Fruit fly (Drosophila melanogaster) whole organism, embryonic: Measurements from ENCODE around the gene Ir31a.

Experiments
- CG1233 ChIP-seq: fragments of 200-800 bp; sonication (Bioruptor generic); optimal IDR thresholded peaks from 4 replicates; lab custom pipeline; 2018; ENCODE audit warnings: missing biosample characterization, mild to moderate bottlenecking, missing genetic modification characterization
- CG12659 ChIP-seq: fragments of 200-800 bp; sonication (Bioruptor generic); optimal IDR thresholded peaks from 3 replicates; lab custom pipeline; 2017; ENCODE audit warnings: mild to moderate bottlenecking, missing biosample characterization, missing genetic modification reagents, missing genetic modification characterization
- CG12942 ChIP-seq: fragments of 200-800 bp; sonication (Bioruptor generic); optimal IDR thresholded peaks from 3 replicates; lab custom pipeline; 2016; ENCODE audit warnings: missing biosample characterization, missing genetic modification characterization
- CG15011 ChIP-seq: fragments of 200-800 bp; sonication (Bioruptor generic); optimal IDR thresholded peaks from 3 replicates; lab custom pipeline; 2018; ENCODE audit warnings: missing biosample characterization, mild to moderate bottlenecking, missing genetic modification characterization
- CG15479 ChIP-seq: fragments of 200-800 bp; sonication (Bioruptor generic); optimal IDR thresholded peaks from 3 replicates; lab custom pipeline; 2019; ENCODE audit warnings: missing biosample characterization, mild to moderate bottlenecking, missing genetic modification characterization, moderate library complexity
- CG17829 ChIP-seq: fragments of 200-800 bp; optimal IDR thresholded peaks from 2 replicates; lab custom pipeline; 2019; ENCODE audit warnings: missing biosample characterization, mild to moderate bottlenecking, missing genetic modification characterization, moderate library complexity
- CG18011 ChIP-seq: fragments of 200-800 bp; sonication (Bioruptor generic); optimal IDR thresholded peaks from 2 replicates; lab custom pipeline; 2017; ENCODE audit warnings: missing biosample characterization, missing genetic modification characterization, mild to moderate bottlenecking, moderate library complexity, missing genotype
- CG2116 ChIP-seq: fragments of 200-800 bp; sonication (Bioruptor generic); optimal IDR thresholded peaks from 3 replicates; lab custom pipeline; 2018; ENCODE audit warnings: missing biosample characterization, mild to moderate bottlenecking, missing genetic modification characterization
- CG2120 ChIP-seq: fragments of 200-800 bp; sonication (Bioruptor generic); optimal IDR thresholded peaks from 3 replicates; lab custom pipeline; 2016; ENCODE audit warnings: missing biosample characterization, missing genetic modification characterization
- CG2875 ChIP-seq: fragments of 200-800 bp; sonication (Bioruptor generic); optimal IDR thresholded peaks from 2 replicates; lab custom pipeline; 2017; ENCODE audit warnings: missing biosample characterization, mild to moderate bottlenecking, missing genetic modification characterization, missing genetic modification reagents
- CG33213 ChIP-seq: fragments of 200-800 bp; sonication (Bioruptor generic); optimal IDR thresholded peaks from 3 replicates; lab custom pipeline; 2016; ENCODE audit warnings: missing biosample characterization, missing genetic modification characterization
- CG4617 ChIP-seq: fragments of 200-800 bp; sonication (Bioruptor generic); optimal IDR thresholded peaks from 3 replicates; lab custom pipeline; 2016; ENCODE audit warnings: missing biosample characterization, missing genetic modification characterization, borderline replicate concordance
- CG5245 ChIP-seq: fragments of 200-800 bp; sonication (Bioruptor generic); optimal IDR thresholded peaks from 3 replicates; lab custom pipeline; 2016; ENCODE audit warnings: missing biosample characterization, missing genetic modification characterization
- CG7372 ChIP-seq: fragments of 200-800 bp; sonication (Bioruptor generic); IDR thresholded peaks from 2 replicates; pipeline ENCODE4 v1.3.6; 2022; ENCODE audit warnings: missing biosample characterization, missing genetic modification characterization
- CG7963 ChIP-seq: fragments of 200-800 bp; sonication (Bioruptor generic); IDR thresholded peaks from 3 replicates; pipeline ENCODE4 v1.3.6; 2022; ENCODE audit warnings: missing biosample characterization, missing genetic modification characterization; ENCODE audit not compliant: partially characterized antibody
- CG8281 ChIP-seq: fragments of 200-800 bp; sonication (Bioruptor generic); optimal IDR thresholded peaks from 2 replicates; lab custom pipeline; 2018; ENCODE audit warnings: missing biosample characterization, mild to moderate bottlenecking, missing genetic modification characterization, moderate library complexity
- CG8388 ChIP-seq: fragments of 200-800 bp; sonication (Bioruptor generic); optimal IDR thresholded peaks from 2 replicates; lab custom pipeline; 2019; ENCODE audit warnings: missing biosample characterization, mild to moderate bottlenecking, missing genetic modification characterization, moderate library complexity
- Dip3 ChIP-seq: fragments of 200-800 bp; sonication (Bioruptor generic); optimal IDR thresholded peaks from 3 replicates; lab custom pipeline; 2016; ENCODE audit warnings: missing biosample characterization, missing genetic modification characterization
- Dp ChIP-seq: fragments of 200-800 bp; sonication (Bioruptor generic); optimal IDR thresholded peaks from 2 replicates; lab custom pipeline; 2018; ENCODE audit warnings: missing biosample characterization, mild to moderate bottlenecking, missing genetic modification characterization, moderate library complexity
- Eip74EF ChIP-seq, 2 experiments: fragments of 200-800 bp in 1 of 2; fragments of >200 bp in 1 of 2; sonication (Bioruptor generic) in 1 of 2; optimal IDR thresholded peaks; 2 replicates each; lab custom pipeline; 2017 to 2019; ENCODE audit warnings: missing biosample characterization in 2 of 2, missing genetic modification characterization in 2 of 2, mild to moderate bottlenecking in 1 of 2, moderate library complexity in 1 of 2
- Fer1 ChIP-seq: fragments of 200-800 bp; sonication (Bioruptor generic); optimal IDR thresholded peaks from 2 replicates; lab custom pipeline; 2017; ENCODE audit warnings: missing biosample characterization, mild to moderate bottlenecking, missing genetic modification characterization
- HLH4C ChIP-seq: fragments of 200-800 bp; sonication (Bioruptor generic); IDR thresholded peaks from 3 replicates; pipeline ENCODE4 v1.3.6; 2022; ENCODE audit warnings: missing biosample characterization, missing genetic modification characterization; ENCODE audit not compliant: partially characterized antibody
- Hr3 ChIP-seq: fragments of 200-800 bp; sonication (Bioruptor generic); optimal IDR thresholded peaks from 3 replicates; lab custom pipeline; 2016; ENCODE audit warnings: missing biosample characterization, missing genetic modification characterization
- Lhr ChIP-seq: fragments of 200-800 bp; sonication (Bioruptor generic); optimal IDR thresholded peaks from 3 replicates; lab custom pipeline; 2017; ENCODE audit warnings: mild to moderate bottlenecking, missing biosample characterization, missing genetic modification reagents, missing genetic modification characterization
- Lim3 ChIP-seq: fragments of 200-800 bp; sonication (Bioruptor generic); IDR thresholded peaks from 2 replicates; pipeline ENCODE4 v1.3.6; 2022; ENCODE audit warnings: missing biosample characterization, missing genetic modification characterization
- Med ChIP-seq: fragments of 200-800 bp; sonication (Bioruptor generic); peaks from one replicate; lab custom pipeline; 2016; ENCODE audit warnings: missing biosample characterization, missing genetic modification characterization, mild to moderate bottlenecking, inconsistent platforms, moderate library complexity
- Vsx1 ChIP-seq: fragments of 200-800 bp; sonication (Bioruptor generic); optimal IDR thresholded peaks from 2 replicates; lab custom pipeline; 2017; ENCODE audit warnings: missing biosample characterization, mild to moderate bottlenecking, missing genetic modification characterization, missing genetic modification reagents
- bbx ChIP-seq: fragments of 200-800 bp; sonication (Bioruptor generic); IDR thresholded peaks from 2 replicates; pipeline ENCODE4 v1.3.6; 2022; ENCODE audit warnings: missing biosample characterization, missing genetic modification characterization; ENCODE audit not compliant: partially characterized antibody
- bigmax ChIP-seq: fragments of 200-800 bp; sonication (Bioruptor generic); optimal IDR thresholded peaks from 2 replicates; lab custom pipeline; 2018; ENCODE audit warnings: missing biosample characterization, mild to moderate bottlenecking, missing genetic modification characterization
- cad ChIP-seq: fragments of >200 bp; optimal IDR thresholded peaks from 2 replicates; lab custom pipeline; 2017; ENCODE audit warnings: missing biosample characterization, missing genetic modification characterization
- cas ChIP-seq: fragments of 200-800 bp; sonication (Bioruptor generic); IDR thresholded peaks from 2 replicates; pipeline ENCODE4 v1.3.6; 2022; ENCODE audit warnings: missing biosample characterization, missing genetic modification characterization
- ci ChIP-seq: fragments of 200-800 bp; sonication (Bioruptor generic); IDR thresholded peaks from 3 replicates; pipeline ENCODE4 v1.3.6; 2022; ENCODE audit warnings: missing biosample characterization, missing genetic modification characterization
- croc ChIP-seq: fragments of 200-800 bp; sonication (Bioruptor generic); conservative IDR thresholded peaks from 3 replicates; pipeline ENCODE4 v1.3.6; 2022; ENCODE audit warnings: missing biosample characterization, missing genetic modification characterization
- dan ChIP-seq: fragments of 200-800 bp; sonication (Bioruptor generic); IDR thresholded peaks from 2 replicates; pipeline ENCODE4 v1.3.6; 2022; ENCODE audit warnings: missing biosample characterization, missing genetic modification characterization
- dati ChIP-seq: fragments of 200-800 bp; sonication (Bioruptor generic); IDR thresholded peaks from 2 replicates; pipeline ENCODE4 v1.3.6; 2022; ENCODE audit warnings: missing biosample characterization, missing genetic modification characterization
- dmrt99B ChIP-seq: fragments of 200-800 bp; sonication (Bioruptor generic); optimal IDR thresholded peaks from 2 replicates; lab custom pipeline; 2018; ENCODE audit warnings: missing biosample characterization, mild to moderate bottlenecking, missing genetic modification characterization, moderate library complexity
- her ChIP-seq: fragments of 200-800 bp; sonication (Bioruptor generic); optimal IDR thresholded peaks from 2 replicates; lab custom pipeline; 2016; ENCODE audit warnings: missing biosample characterization, missing genetic modification characterization
- knrl ChIP-seq: fragments of 200-800 bp; sonication (Bioruptor generic); IDR thresholded peaks from 3 replicates; pipeline ENCODE4 v1.3.6; 2022; ENCODE audit warnings: missing biosample characterization, missing genetic modification characterization; ENCODE audit not compliant: partially characterized antibody
- pfk ChIP-seq: fragments of 200-800 bp; sonication (Bioruptor generic); optimal IDR thresholded peaks from 2 replicates; lab custom pipeline; 2018; ENCODE audit warnings: missing biosample characterization, mild to moderate bottlenecking, missing genetic modification characterization, moderate library complexity
- pum ChIP-seq: fragments of 200-800 bp; sonication (Bioruptor generic); optimal IDR thresholded peaks from 2 replicates; lab custom pipeline; 2016; ENCODE audit warnings: missing biosample characterization, missing genetic modification characterization
- sens ChIP-seq: fragments of 200-800 bp; sonication (Bioruptor generic); peaks from one replicate; lab custom pipeline; 2016; ENCODE audit warnings: missing biosample characterization, missing genetic modification characterization
- sim ChIP-seq: fragments of 200-800 bp; sonication (Bioruptor generic); IDR thresholded peaks from 2 replicates; pipeline ENCODE4 v1.3.6; 2022; ENCODE audit warnings: missing biosample characterization, missing genetic modification characterization
- sisA ChIP-seq: fragments of 200-800 bp; sonication (Bioruptor generic); IDR thresholded peaks from 2 replicates; pipeline ENCODE4 v1.3.6; 2022; ENCODE audit warnings: missing biosample characterization, missing genetic modification characterization
- slp2 ChIP-seq: fragments of 200-800 bp; sonication (Bioruptor generic); optimal IDR thresholded peaks from 2 replicates; lab custom pipeline; 2016; ENCODE audit warnings: missing biosample characterization, missing genetic modification characterization
- tgo ChIP-seq: fragments of 200-800 bp; sonication (Bioruptor generic); IDR thresholded peaks from 3 replicates; pipeline ENCODE4 v1.3.6; 2022; ENCODE audit warnings: missing biosample characterization, missing genetic modification characterization
- tna ChIP-seq: fragments of 200-800 bp; sonication (Bioruptor generic); IDR thresholded peaks from 2 replicates; pipeline ENCODE4 v1.3.6; 2022; ENCODE audit warnings: missing biosample characterization, missing genetic modification characterization; ENCODE audit not compliant: partially characterized antibody
- ttk ChIP-seq: fragments of 200-800 bp; sonication (Bioruptor generic); IDR thresholded peaks from 2 replicates; pipeline ENCODE4 v2.1.2; 2022; ENCODE audit warnings: missing biosample characterization, missing genetic modification characterization
- wdn ChIP-seq: fragments of 200-800 bp; sonication (Bioruptor generic); IDR thresholded peaks from 2 replicates; pipeline ENCODE4 v1.3.6; 2022; ENCODE audit warnings: missing biosample characterization, missing genetic modification characterization
- zfh1 ChIP-seq: fragments of 200-800 bp; sonication (Bioruptor generic); IDR thresholded peaks from 3 replicates; pipeline ENCODE4 v1.3.6; 2022; ENCODE audit warnings: missing biosample characterization, missing genetic modification characterization

Ir31a gene

dm6 chr2L:10381890-10382450 is 23.4 kb upstream of the Ir31a start, which contains the start of gene CG5096 (continued):
- TF ChIP-seq Eip74EF (GFP tag; optimal IDR thresholded peaks at IDR 0.05; lab: Kevin White, UChicago) (peak in 1 of 2 experiments; percentile 87), CG2116 (GFP tag; lab: Kevin White, UChicago) (peak; percentile 49), CG1233 (GFP tag; lab: Kevin White, UChicago) (peak; percentile 84), CG33213 (GFP tag; lab: Kevin White, UChicago) (peak; percentile 45), zfh1 (GFP tag; lab: Robert Waterston, UW) (peak; percentile 87), sim (GFP tag; lab: Robert Waterston, UW) (peak; percentile 70; the same call in 1 of the 2 replicates), knrl (GFP tag; lab: Robert Waterston, UW) (no peak), Lim3 (GFP tag; lab: Robert Waterston, UW) (peak; percentile 55; the same call in 1 of the 2 replicates), croc (GFP tag; lab: Robert Waterston, UW) (no peak), Dp (no peak), dati (peak; percentile 63; the same call in 1 of the 2 replicates), bigmax (peak; percentile 40), CG7963 (GFP tag; lab: Robert Waterston, UW) (no peak), CG4617 (GFP tag; lab: Kevin White, UChicago) (peak; percentile 45), sisA (GFP tag; lab: Robert Waterston, UW) (peak; percentile 72; the same call in 1 of the 2 replicates), CG12942 (GFP tag; lab: Kevin White, UChicago) (peak; percentile 76), dan (no peak), pfk (no peak), dmrt99B (tag; lab: Kevin White, UChicago) (peak; percentile 92), sens (peak; percentile 92), Lhr (GFP tag; lab: Kevin White, UChicago) (no peak), Vsx1 (GFP tag; lab: Kevin White, UChicago) (peak; percentile 67), tna (no peak), slp2 (GFP tag; lab: Kevin White, UChicago) (peak; percentile 47), CG12659 (peak; percentile 90), bbx (no peak), cas (peak; percentile 76; the same call in 1 of the 2 replicates), CG8281 (tag; lab: Kevin White, UChicago) (peak; percentile 72), Hr3 (peak; percentile 79), tgo (GFP tag; lab: Robert Waterston, UW) (peak; percentile 90), ci (GFP tag; lab: Robert Waterston, UW) (peak; percentile 94), CG15479 (GFP tag; lab: Kevin White, UChicago) (no peak), Med (GFP tag; lab: Kevin White, UChicago) (peak; percentile 97), CG2120 (GFP tag; lab: Kevin White, UChicago) (peak; percentile 96), Fer1 (GFP tag; lab: Kevin White, UChicago) (peak; percentile 95), her (GFP tag; lab: Kevin White, UChicago) (peak; percentile 82), cad (no peak), ttk (GFP tag; lab: Robert Waterston, UW) (peak; percentile 82; the same call in 1 of the 2 replicates), pum (GFP tag; lab: Kevin White, UChicago) (peak; percentile 53), wdn (peak; percentile 79), CG2875 (GFP tag; lab: Kevin White, UChicago) (peak; percentile 59), CG17829 (tag; lab: Kevin White, UChicago) (peak; percentile 88), Dip3 (GFP tag; lab: Kevin White, UChicago) (peak; percentile 87), CG7372 (GFP tag; lab: Robert Waterston, UW) (peak; percentile 81), CG5245 (GFP tag; lab: Kevin White, UChicago) (peak; percentile 66), HLH4C (GFP tag; lab: Robert Waterston, UW) (no peak), CG18011 (peak; percentile 57), CG8388 (GFP tag; lab: Kevin White, UChicago) (peak; percentile 82), CG15011 (GFP tag; lab: Kevin White, UChicago) (peak; percentile 84)
